Worm (Caenorhabditis elegans) whole organism, L1 larva: ENCODE data around the gene C26F1.1.

Experiments
- C34B4.2 ChIP-seq: sonication (generic microtip); optimal IDR thresholded peaks from 2 replicates; lab custom pipeline; 2017; ENCODE audit warnings: mild to moderate bottlenecking, missing genetic modification characterization, missing compliant biosample characterization
- aha-1 ChIP-seq: fragments of 150-350 bp; optimal IDR thresholded peaks from 2 replicates; lab custom pipeline; 2014; ENCODE audit warnings: missing biosample characterization, missing genetic modification characterization
- egl-27 ChIP-seq, 2 experiments: fragments of 150-350 bp in 1 of 2; sonication (generic microtip); optimal IDR thresholded peaks; 3 replicates each; lab custom pipeline; 2017 to 2018; ENCODE audit warnings: missing biosample characterization in 2 of 2, missing genetic modification characterization in 2 of 2, missing genetic modification reagents in 2 of 2
- lin-13 ChIP-seq: fragments of 150-350 bp; optimal IDR thresholded peaks from 2 replicates; lab custom pipeline; 2014; ENCODE audit warnings: missing biosample characterization, missing genetic modification reagents, missing genetic modification characterization
- lin-39 ChIP-seq: fragments of 150-350 bp; optimal IDR thresholded peaks from 2 replicates; lab custom pipeline; 2014; ENCODE audit warnings: missing biosample characterization, missing genetic modification reagents, missing genetic modification characterization
- mep-1 ChIP-seq: fragments of 150-350 bp; optimal IDR thresholded peaks from 2 replicates; lab custom pipeline; 2014; ENCODE audit warnings: missing biosample characterization, missing genetic modification characterization
- nhr-11 ChIP-seq: fragments of 150-350 bp; optimal IDR thresholded peaks from 2 replicates; lab custom pipeline; 2014; ENCODE audit warnings: missing biosample characterization, missing genetic modification characterization
- pag-3 ChIP-seq: sonication (generic microtip); optimal IDR thresholded peaks from 2 replicates; lab custom pipeline; 2017; ENCODE audit warnings: missing genetic modification characterization, mild to moderate bottlenecking, missing compliant biosample characterization, antibody characterized with exemption, borderline replicate concordance; ENCODE audit not compliant: insufficient read depth
- skn-1 ChIP-seq: fragments of 150-350 bp; optimal IDR thresholded peaks from 2 replicates; lab custom pipeline; 2014; ENCODE audit warnings: missing biosample characterization, missing genetic modification characterization
- snpc-4 ChIP-seq: fragments of 150-350 bp; optimal IDR thresholded peaks from 2 replicates; lab custom pipeline; 2014; ENCODE audit warnings: missing biosample characterization, missing genetic modification characterization
- sptf-1 ChIP-seq: fragments of 150-350 bp; optimal IDR thresholded peaks from 2 replicates; lab custom pipeline; 2014; ENCODE audit warnings: missing biosample characterization, missing genetic modification characterization
- sup-37 ChIP-seq: fragments of 200-800 bp; sonication (Bioruptor generic); optimal IDR thresholded peaks from 2 replicates; lab custom pipeline; 2018; ENCODE audit warnings: mild to moderate bottlenecking, missing genetic modification characterization, missing compliant biosample characterization

DNA sequence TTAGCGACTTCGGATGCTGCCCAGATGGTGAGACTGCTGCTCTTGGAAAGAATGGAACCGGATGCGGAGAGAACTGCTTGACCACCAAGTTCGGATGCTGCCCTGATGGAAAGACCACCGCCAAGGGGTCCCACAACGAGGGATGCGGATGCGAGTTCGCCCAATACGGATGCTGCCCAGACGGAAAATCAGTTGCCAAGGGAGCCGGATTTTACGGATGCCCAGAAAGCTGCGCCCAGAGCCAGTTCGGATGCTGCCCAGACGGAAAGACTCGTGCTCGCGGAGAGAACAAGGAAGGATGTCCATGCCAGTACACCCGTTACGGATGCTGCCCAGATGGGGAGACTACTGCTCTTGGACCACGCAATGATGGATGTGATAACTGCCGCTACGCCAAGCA is 45.7 kb downstream of the C26F1.1 start:
- TF ChIP-seq sup-37 (GFP tag; lab: Kevin White, UChicago): no peak
- no peak for TF ChIP-seq mep-1 (tag; lab: Kevin White, UChicago)
- TF ChIP-seq egl-27 (tag; optimal IDR thresholded peaks at IDR 0.05; lab: Kevin White, UChicago): no peak
- TF ChIP-seq skn-1 (tag; lab: Kevin White, UChicago): no peak
- TF ChIP-seq pag-3 (tag; lab: Kevin White, UChicago): no peak
- TF ChIP-seq lin-39 (tag; lab: Kevin White, UChicago): no peak
- no peak for TF ChIP-seq lin-13 (GFP tag; lab: Kevin White, UChicago)
- no peak for TF ChIP-seq snpc-4 (tag; lab: Kevin White, UChicago)
- TF ChIP-seq nhr-11 (tag; lab: Kevin White, UChicago): no peak
- TF ChIP-seq sptf-1 (tag; lab: Kevin White, UChicago): no peak
- TF ChIP-seq aha-1: no peak
- TF ChIP-seq C34B4.2 (tag; lab: Kevin White, UChicago): no peak
